Worm (Caenorhabditis elegans): ENCODE data around the gene T07C12.10.

The T07C12.10 gene

DNA sequence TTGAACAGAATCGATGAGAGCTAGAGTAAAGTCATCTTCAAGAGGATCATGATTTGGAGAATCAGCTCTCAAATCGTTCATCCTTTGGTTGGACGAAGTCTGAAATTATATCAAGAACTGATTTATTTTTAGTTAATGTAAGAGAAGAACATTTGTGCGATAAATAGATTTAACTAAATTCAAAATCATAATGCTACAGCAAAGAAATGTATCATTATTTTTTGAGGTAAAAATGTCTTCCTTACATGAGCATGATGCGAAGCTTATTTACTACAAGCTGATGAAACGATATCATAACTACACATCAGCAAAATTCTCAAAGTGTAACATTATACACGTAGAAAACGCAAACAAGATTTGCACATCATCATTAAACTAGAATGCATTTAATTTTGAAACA, 2.1 kb upstream of the T07C12.10 start, which contains the start of gene madf-4:
Gene madf-4, minus strand, starts transcription at position 101 of the 400 bp plus-strand sequence.
- no peak for TF ChIP-seq tlp-1 (tag; optimal IDR thresholded peaks at IDR 0.05)

DNA sequence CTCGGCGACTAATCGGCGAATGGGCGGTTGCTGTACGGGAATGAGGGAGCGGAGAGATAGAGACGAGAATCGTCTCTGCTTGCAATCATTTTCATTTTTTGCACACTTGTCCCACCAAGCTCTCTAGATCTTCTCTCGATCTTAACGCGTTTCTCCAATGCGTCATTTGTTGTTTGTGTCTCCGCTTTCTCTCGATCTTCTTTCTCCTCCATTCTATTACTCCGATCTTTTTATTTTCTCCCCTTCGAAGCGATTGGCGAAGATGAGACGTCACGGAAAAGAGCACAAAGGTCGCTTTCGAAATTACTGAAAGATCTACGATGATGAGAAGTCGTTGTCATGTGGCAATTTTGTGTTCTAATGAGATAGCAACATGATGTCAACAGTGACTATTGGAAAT, 1.6 kb downstream of the T07C12.10 start:
- TF ChIP-seq nhr-28 (tag; optimal IDR thresholded peaks at IDR 0.05) (no peak), mef-2 (tag; optimal IDR thresholded peaks at IDR 0.05) (no peak), nhr-77 (tag; optimal IDR thresholded peaks at IDR 0.05) (peak; percentile 8), nhr-19 (GFP tag; conservative IDR thresholded peaks at IDR 0.05) (peak; percentile 46), mep-1 (tag; optimal IDR thresholded peaks at IDR 0.05) (peak; percentile 29), pax-3 (tag; optimal IDR thresholded peaks at IDR 0.05) (no peak), snu-23 (GFP tag; optimal IDR thresholded peaks at IDR 0.05) (peak; percentile 50), isw-1 (GFP tag; IDR thresholded peaks at IDR 0.05) (no peak), lin-39 (tag; optimal IDR thresholded peaks at IDR 0.05) (no peak), hpl-2 (GFP tag; optimal IDR thresholded peaks at IDR 0.05) (no peak), rnt-1 (tag; optimal IDR thresholded peaks at IDR 0.05) (peak; percentile 72), fos-1 (tag; optimal IDR thresholded peaks at IDR 0.05) (no peak), nhr-71 (tag; optimal IDR thresholded peaks at IDR 0.05) (peak; percentile 77), nhr-237 (tag; optimal IDR thresholded peaks at IDR 0.05) (no peak), lsy-2 (tag; optimal IDR thresholded peaks at IDR 0.05) (peak; percentile 24 to 48), ceh-90 (tag; optimal IDR thresholded peaks at IDR 0.05) (no peak), xbp-1 (tag; optimal IDR thresholded peaks at IDR 0.05) (peak; percentile 2), unc-30 (tag; optimal IDR thresholded peaks at IDR 0.05) (no peak), fkh-4 (tag; optimal IDR thresholded peaks at IDR 0.05; ENCODE audit: borderline replicate concordance) (no peak), Y116A8C.19 (tag; optimal IDR thresholded peaks at IDR 0.05; ENCODE audit: borderline replicate concordance) (no peak), ces-1 (GFP tag; optimal IDR thresholded peaks at IDR 0.05) (no peak), lin-15B (tag; optimal IDR thresholded peaks at IDR 0.05) (no peak), efl-1 (optimal IDR thresholded peaks at IDR 0.05) (peak in 1 of 2 experiments; percentile 19), efl-1 (GFP tag; optimal IDR thresholded peaks at IDR 0.05 in 1 of 2) (no peak), lin-14 (GFP tag; optimal IDR thresholded peaks at IDR 0.05) (peak; percentile 75), tbx-2 (tag; optimal IDR thresholded peaks at IDR 0.05) (peak; percentile 56), zag-1 (tag; optimal IDR thresholded peaks at IDR 0.05) (no peak), nhr-20 (tag; optimal IDR thresholded peaks at IDR 0.05) (peak; percentile 49), egl-27 (tag; optimal IDR thresholded peaks at IDR 0.05) (no peak), dsc-1 (tag; optimal IDR thresholded peaks at IDR 0.05) (peak; percentile 36)

DNA sequence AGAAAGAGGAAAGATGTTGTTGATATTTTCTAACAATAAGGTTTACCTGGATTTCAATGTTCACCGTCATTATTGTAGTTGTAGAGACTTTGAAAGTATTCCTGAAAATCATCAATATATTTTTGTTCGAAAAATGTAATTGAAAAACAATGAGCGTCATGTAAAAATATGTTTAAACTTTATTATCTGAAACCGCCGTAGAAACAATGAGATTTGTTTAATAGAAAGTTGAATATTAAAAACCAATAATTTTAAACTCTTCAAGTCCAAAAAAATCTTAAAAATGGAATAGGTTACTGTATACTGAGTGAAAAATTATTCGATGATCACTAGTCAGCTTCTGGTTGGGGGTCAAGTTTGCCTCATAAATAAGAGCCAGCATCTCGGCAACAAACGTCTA, 2.0 kb downstream of the T07C12.10 start, which contains the start of gene anmt-3:
Gene anmt-3, minus strand, starts transcription at position 101 of the 400 bp plus-strand sequence.
- TF ChIP-seq ztf-4 (tag; optimal IDR thresholded peaks at IDR 0.05) = no peak
- no peak for TF ChIP-seq irx-1 (tag; optimal IDR thresholded peaks at IDR 0.05)
- TF ChIP-seq efl-1 (optimal IDR thresholded peaks at IDR 0.05) = no peak
- peak in 1 of 2 experiments; percentile 25 for TF ChIP-seq efl-1 (GFP tag; optimal IDR thresholded peaks at IDR 0.05 in 1 of 2)
- TF ChIP-seq rnt-1 (tag; optimal IDR thresholded peaks at IDR 0.05) = no peak
- TF ChIP-seq ces-1 (GFP tag; optimal IDR thresholded peaks at IDR 0.05) = no peak
- no peak for TF ChIP-seq hlh-17 (GFP tag; optimal IDR thresholded peaks at IDR 0.05; ENCODE audit: borderline replicate concordance)
- TF ChIP-seq ztf-11 (tag; optimal IDR thresholded peaks at IDR 0.05) = no peak
- TF ChIP-seq nhr-90 (tag; optimal IDR thresholded peaks at IDR 0.05; ENCODE audit: poor library complexity) = no peak
- TF ChIP-seq hpl-2 (GFP tag; optimal IDR thresholded peaks at IDR 0.05) = no peak

DNA sequence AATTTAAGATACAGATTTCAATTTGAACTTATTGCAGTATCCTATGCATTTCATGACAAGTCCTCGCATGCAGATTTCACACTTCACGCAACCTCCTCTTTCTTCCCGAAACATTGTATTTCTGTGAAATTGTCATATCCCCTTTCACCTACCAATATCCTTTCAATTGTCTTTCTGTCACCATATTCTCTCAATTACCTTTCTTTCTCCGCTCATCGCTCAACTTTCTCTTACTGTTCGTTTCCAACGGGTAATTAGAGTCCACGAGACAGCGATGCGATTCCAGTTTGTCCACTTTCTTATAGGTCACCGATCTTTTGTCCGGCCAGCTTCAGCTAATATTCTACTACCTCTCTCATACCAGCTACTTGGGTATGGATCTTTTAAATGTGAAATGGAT, 7.9 kb downstream of the T07C12.10 start, which contains the start of gene mam-5:
Gene mam-5, plus strand, starts transcription at position 304 of the 400 bp plus-strand sequence.
- TF ChIP-seq efl-1 (optimal IDR thresholded peaks at IDR 0.05) (no peak), efl-1 (GFP tag; optimal IDR thresholded peaks at IDR 0.05 in 1 of 2) (peak in 1 of 2 experiments; percentile 24), ztf-11 (tag; optimal IDR thresholded peaks at IDR 0.05) (no peak), blmp-1 (tag; optimal IDR thresholded peaks at IDR 0.05) (peak; percentile 53)
